Worm (Caenorhabditis elegans): Measurements from ENCODE around the gene C33B4.5.

DNA sequence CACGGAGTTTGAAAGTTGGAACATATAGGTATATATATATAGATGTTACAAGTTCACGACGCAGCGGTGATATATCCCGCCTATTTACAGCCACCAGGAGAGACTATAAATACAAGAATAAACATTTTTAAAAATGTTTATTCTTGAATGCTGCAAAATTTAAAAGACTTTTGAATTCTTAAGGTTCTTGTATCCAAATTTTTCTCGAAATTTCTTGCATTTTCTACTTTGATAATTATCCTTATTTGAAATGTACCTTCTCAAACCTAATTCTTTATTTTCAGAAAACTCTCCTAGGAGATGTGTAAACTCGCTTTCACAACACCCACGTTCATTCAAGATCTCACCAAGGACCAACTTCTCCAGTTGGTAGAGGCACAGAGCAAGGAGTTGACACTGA is 48.5 kb downstream of the C33B4.5 start, which contains the start of gene C05D12.4:
- TF ChIP-seq ztf-11 (tag; optimal IDR thresholded peaks at IDR 0.05) = no peak
- no peak for TF ChIP-seq flh-1 (GFP tag; optimal IDR thresholded peaks at IDR 0.05)
- no peak for TF ChIP-seq nhr-28 (tag; optimal IDR thresholded peaks at IDR 0.05)
- TF ChIP-seq pha-4 (tag; optimal IDR thresholded peaks at IDR 0.05) = no peak
- no peak for TF ChIP-seq lin-13 (tag; optimal IDR thresholded peaks at IDR 0.05)
- TF ChIP-seq nhr-237 (tag; optimal IDR thresholded peaks at IDR 0.05) = no peak
- no peak for TF ChIP-seq ceh-83 (GFP tag; optimal IDR thresholded peaks at IDR 0.05)

Data from whole organism, mixed stage, embryonic.